Fruit fly (Drosophila melanogaster) whole organism, embryonic: Measurements from ENCODE around the gene CG5909.

Experiments
- Atf3 ChIP-seq: fragments of 200-800 bp; sonication (Bioruptor generic); optimal IDR thresholded peaks from 3 replicates; lab custom pipeline; 2016; ENCODE audit warnings: missing biosample characterization, missing genetic modification characterization
- Awh ChIP-seq: fragments of 200-800 bp; sonication (Bioruptor generic); IDR thresholded peaks from 2 replicates; pipeline ENCODE4, ENCODE4 v1.3.6; 2022; ENCODE audit warnings: missing biosample characterization, missing genetic modification characterization
- Blimp-1 ChIP-seq: fragments of 200-800 bp; sonication (Bioruptor generic); optimal IDR thresholded peaks from 3 replicates; lab custom pipeline; 2018; ENCODE audit warnings: missing biosample characterization, missing genetic modification characterization, mild to moderate bottlenecking, moderate library complexity, missing genetic modification reagents
- CG10366 ChIP-seq: fragments of 200-800 bp; sonication (Bioruptor generic); IDR thresholded peaks from 2 replicates; pipeline ENCODE4 v1.3.6; 2022; ENCODE audit warnings: missing biosample characterization, missing genetic modification characterization
- CG13894 ChIP-seq: fragments of 200-800 bp; sonication (Bioruptor generic); optimal IDR thresholded peaks from 3 replicates; lab custom pipeline; 2018; ENCODE audit warnings: missing biosample characterization, mild to moderate bottlenecking, missing genetic modification characterization, moderate library complexity
- CG15011 ChIP-seq: fragments of 200-800 bp; sonication (Bioruptor generic); optimal IDR thresholded peaks from 3 replicates; lab custom pipeline; 2018; ENCODE audit warnings: missing biosample characterization, mild to moderate bottlenecking, missing genetic modification characterization
- CG15601 ChIP-seq: fragments of 200-800 bp; sonication (Bioruptor generic); optimal IDR thresholded peaks from 3 replicates; lab custom pipeline; 2019; ENCODE audit warnings: missing biosample characterization, mild to moderate bottlenecking, missing genetic modification characterization, moderate library complexity
- CG16815 ChIP-seq: fragments of 200-800 bp; sonication (Bioruptor generic); optimal IDR thresholded peaks from 3 replicates; lab custom pipeline; 2017; ENCODE audit warnings: missing biosample characterization, mild to moderate bottlenecking, missing genetic modification characterization
- CG17361 ChIP-seq: fragments of 200-800 bp; sonication (Bioruptor generic); IDR thresholded peaks from 3 replicates; pipeline ENCODE4 v1.3.6; 2022; ENCODE audit warnings: missing biosample characterization, missing genetic modification characterization
- CG2116 ChIP-seq: fragments of 200-800 bp; sonication (Bioruptor generic); optimal IDR thresholded peaks from 3 replicates; lab custom pipeline; 2018; ENCODE audit warnings: missing biosample characterization, mild to moderate bottlenecking, missing genetic modification characterization
- CG31365 ChIP-seq: fragments of 200-800 bp; sonication (Bioruptor generic); optimal IDR thresholded peaks from 2 replicates; lab custom pipeline; 2018; ENCODE audit warnings: missing biosample characterization, mild to moderate bottlenecking, missing genetic modification characterization
- CG32772 ChIP-seq: fragments of 200-800 bp; sonication (Bioruptor generic); IDR thresholded peaks from 2 replicates; pipeline ENCODE4 v1.3.6; 2022; ENCODE audit warnings: missing biosample characterization, missing genetic modification characterization
- CG3281 ChIP-seq: fragments of 200-800 bp; sonication (Bioruptor generic); optimal IDR thresholded peaks from 3 replicates; lab custom pipeline; 2017; ENCODE audit warnings: missing biosample characterization, mild to moderate bottlenecking, missing genetic modification characterization
- CG6689 ChIP-seq: fragments of 200-800 bp; sonication (Bioruptor generic); IDR thresholded peaks from 2 replicates; pipeline ENCODE4 v1.3.6; 2022; ENCODE audit warnings: missing biosample characterization, missing genetic modification characterization
- CG8290 ChIP-seq, 3 experiments: fragments of 200-800 bp; sonication (Bioruptor generic); optimal IDR thresholded peaks; 2 replicates each; lab custom pipeline; 2016 to 2019; ENCODE audit warnings: missing biosample characterization in 3 of 3, missing genetic modification characterization in 3 of 3, mild to moderate bottlenecking in 2 of 3, moderate library complexity in 1 of 3
- CG8765 ChIP-seq: fragments of 200-800 bp; sonication (Bioruptor generic); IDR thresholded peaks from 2 replicates; pipeline ENCODE4 v1.3.6; 2022; ENCODE audit warnings: missing biosample characterization, missing genetic modification characterization
- CG8924 ChIP-seq: fragments of 200-800 bp; optimal IDR thresholded peaks from 3 replicates; lab custom pipeline; 2019; ENCODE audit warnings: missing biosample characterization, mild to moderate bottlenecking, missing genetic modification characterization, moderate library complexity
- CHES-1-like ChIP-seq: fragments of 200-800 bp; sonication (Bioruptor generic); optimal IDR thresholded peaks from 2 replicates; lab custom pipeline; 2016; ENCODE audit warnings: missing biosample characterization, missing genetic modification characterization
- Fer1 ChIP-seq: fragments of 200-800 bp; sonication (Bioruptor generic); optimal IDR thresholded peaks from 2 replicates; lab custom pipeline; 2017; ENCODE audit warnings: missing biosample characterization, mild to moderate bottlenecking, missing genetic modification characterization
- Fer3 ChIP-seq: fragments of 200-800 bp; sonication (Bioruptor generic); optimal IDR thresholded peaks from 2 replicates; lab custom pipeline; 2018; ENCODE audit warnings: missing biosample characterization, mild to moderate bottlenecking, missing genetic modification characterization, moderate library complexity
- HLH54F ChIP-seq: fragments of 200-800 bp; sonication (Bioruptor generic); optimal IDR thresholded peaks from 3 replicates; lab custom pipeline; 2016; ENCODE audit warnings: missing biosample characterization, missing genetic modification characterization
- Lhr ChIP-seq: fragments of 200-800 bp; sonication (Bioruptor generic); optimal IDR thresholded peaks from 3 replicates; lab custom pipeline; 2017; ENCODE audit warnings: mild to moderate bottlenecking, missing biosample characterization, missing genetic modification reagents, missing genetic modification characterization
- Mad ChIP-seq: fragments of 200-800 bp; sonication (Bioruptor generic); optimal IDR thresholded peaks from 2 replicates; lab custom pipeline; 2016; ENCODE audit warnings: missing biosample characterization, missing genetic modification characterization
- Mes4 ChIP-seq: fragments of 200-800 bp; sonication (Bioruptor generic); optimal IDR thresholded peaks from 2 replicates; lab custom pipeline; 2016; ENCODE audit warnings: missing biosample characterization, missing genetic modification characterization
- NfI ChIP-seq: fragments of 200-800 bp; sonication (Bioruptor generic); optimal IDR thresholded peaks from 3 replicates; lab custom pipeline; 2018; ENCODE audit warnings: missing biosample characterization, mild to moderate bottlenecking, missing genetic modification characterization, moderate library complexity
- Optix ChIP-seq: fragments of 200-800 bp; sonication (Bioruptor generic); IDR thresholded peaks from 3 replicates; pipeline ENCODE4 v1.3.6; 2022; ENCODE audit warnings: missing biosample characterization, missing genetic modification characterization
- PHDP ChIP-seq: fragments of 200-800 bp; sonication (Bioruptor generic); optimal IDR thresholded peaks from 3 replicates; lab custom pipeline; 2018; ENCODE audit warnings: missing biosample characterization, mild to moderate bottlenecking, missing genetic modification characterization, moderate library complexity
- Rfx ChIP-seq: fragments of 200-800 bp; sonication (Bioruptor generic); IDR thresholded peaks from 2 replicates; pipeline ENCODE4 v1.3.6; 2022; ENCODE audit warnings: missing biosample characterization, missing genetic modification characterization
- Six4 ChIP-seq: fragments of 200-800 bp; sonication (Bioruptor generic); optimal IDR thresholded peaks from 2 replicates; lab custom pipeline; 2016; ENCODE audit warnings: missing biosample characterization, missing genetic modification characterization
- Spps ChIP-seq: fragments of 200-800 bp; sonication (Bioruptor generic); optimal IDR thresholded peaks from 2 replicates; lab custom pipeline; 2018; ENCODE audit warnings: missing biosample characterization, mild to moderate bottlenecking, missing genetic modification characterization
- Trl ChIP-seq, 3 experiments: fragments of >200 bp in 2 of 3; fragments of 200-800 bp in 1 of 3; sonication (Bioruptor generic) in 1 of 3; optimal IDR thresholded peaks; 2 replicates in 1 of 3; 3 replicates in 2 of 3; lab custom pipeline; 2016 to 2017; ENCODE audit warnings: missing biosample characterization in 1 of 3, missing genetic modification characterization in 1 of 3
- ac ChIP-seq: fragments of 200-800 bp; sonication (Bioruptor generic); optimal IDR thresholded peaks from 3 replicates; lab custom pipeline; 2017; ENCODE audit warnings: missing biosample characterization, mild to moderate bottlenecking, missing genetic modification characterization
- aop ChIP-seq: fragments of 200-800 bp; sonication (Bioruptor generic); IDR thresholded peaks from 2 replicates; pipeline ENCODE4 v1.3.6; 2022; ENCODE audit warnings: missing biosample characterization, missing genetic modification characterization
- cg ChIP-seq: fragments of 200-800 bp; sonication (Bioruptor generic); optimal IDR thresholded peaks from 3 replicates; lab custom pipeline; 2019; ENCODE audit warnings: missing biosample characterization, mild to moderate bottlenecking, missing genetic modification characterization, moderate library complexity
- dan ChIP-seq: fragments of 200-800 bp; sonication (Bioruptor generic); IDR thresholded peaks from 2 replicates; pipeline ENCODE4 v1.3.6; 2022; ENCODE audit warnings: missing biosample characterization, missing genetic modification characterization
- dm ChIP-seq: fragments of 200-800 bp; sonication (Bioruptor generic); optimal IDR thresholded peaks from 3 replicates; lab custom pipeline; 2016; ENCODE audit warnings: missing biosample characterization, missing genetic modification characterization
- dmrt11E ChIP-seq: fragments of 200-800 bp; sonication (Bioruptor generic); optimal IDR thresholded peaks from 3 replicates; lab custom pipeline; 2018; ENCODE audit warnings: missing biosample characterization, mild to moderate bottlenecking, missing genetic modification characterization, moderate library complexity
- dysf ChIP-seq: fragments of 200-800 bp; sonication (Bioruptor generic); IDR thresholded peaks from 3 replicates; pipeline ENCODE4 v1.3.6; 2022; ENCODE audit warnings: missing biosample characterization, missing genetic modification characterization
- fu2 ChIP-seq: fragments of 200-800 bp; sonication (Bioruptor generic); optimal IDR thresholded peaks from 2 replicates; lab custom pipeline; 2016; ENCODE audit warnings: missing biosample characterization, missing genetic modification characterization
- gcm ChIP-seq: fragments of 200-800 bp; sonication (Bioruptor generic); optimal IDR thresholded peaks from 2 replicates; lab custom pipeline; 2019; ENCODE audit warnings: missing biosample characterization, mild to moderate bottlenecking, missing genetic modification characterization, moderate library complexity
- her ChIP-seq: fragments of 200-800 bp; sonication (Bioruptor generic); optimal IDR thresholded peaks from 2 replicates; lab custom pipeline; 2016; ENCODE audit warnings: missing biosample characterization, missing genetic modification characterization
- lilli ChIP-seq: fragments of 200-800 bp; sonication (Bioruptor generic); optimal IDR thresholded peaks from 3 replicates; lab custom pipeline; 2016; ENCODE audit warnings: missing biosample characterization, missing genetic modification characterization
- lov ChIP-seq, 2 experiments: fragments of 200-800 bp in 1 of 2; fragments of >200 bp in 1 of 2; sonication (Bioruptor generic) in 1 of 2; IDR thresholded peaks in 1 of 2; optimal IDR thresholded peaks in 1 of 2; 2 replicates in 1 of 2; 3 replicates in 1 of 2; pipeline versions ENCODE4 v1.3.6 to Lab custom; 2017 to 2022; ENCODE audit warnings: missing biosample characterization in 1 of 2, missing genetic modification characterization in 1 of 2
- nau ChIP-seq: fragments of 200-800 bp; sonication (Bioruptor generic); optimal IDR thresholded peaks from 3 replicates; lab custom pipeline; 2017; ENCODE audit warnings: missing biosample characterization, mild to moderate bottlenecking, missing genetic modification characterization, missing genetic modification reagents
- sens ChIP-seq: fragments of 200-800 bp; sonication (Bioruptor generic); peaks from one replicate; lab custom pipeline; 2016; ENCODE audit warnings: missing biosample characterization, missing genetic modification characterization
- ssp ChIP-seq: fragments of 200-800 bp; sonication (Bioruptor generic); IDR thresholded peaks from 2 replicates; pipeline ENCODE4 v1.3.6; 2022; ENCODE audit warnings: missing biosample characterization, missing genetic modification characterization
- tin ChIP-seq: fragments of 200-800 bp; sonication (Bioruptor generic); optimal IDR thresholded peaks from 3 replicates; lab custom pipeline; 2016; ENCODE audit warnings: missing biosample characterization, missing genetic modification characterization
- tna ChIP-seq: fragments of 200-800 bp; sonication (Bioruptor generic); IDR thresholded peaks from 2 replicates; pipeline ENCODE4 v1.3.6; 2022; ENCODE audit warnings: missing biosample characterization, missing genetic modification characterization; ENCODE audit not compliant: partially characterized antibody

Gene CG5909

DNA sequence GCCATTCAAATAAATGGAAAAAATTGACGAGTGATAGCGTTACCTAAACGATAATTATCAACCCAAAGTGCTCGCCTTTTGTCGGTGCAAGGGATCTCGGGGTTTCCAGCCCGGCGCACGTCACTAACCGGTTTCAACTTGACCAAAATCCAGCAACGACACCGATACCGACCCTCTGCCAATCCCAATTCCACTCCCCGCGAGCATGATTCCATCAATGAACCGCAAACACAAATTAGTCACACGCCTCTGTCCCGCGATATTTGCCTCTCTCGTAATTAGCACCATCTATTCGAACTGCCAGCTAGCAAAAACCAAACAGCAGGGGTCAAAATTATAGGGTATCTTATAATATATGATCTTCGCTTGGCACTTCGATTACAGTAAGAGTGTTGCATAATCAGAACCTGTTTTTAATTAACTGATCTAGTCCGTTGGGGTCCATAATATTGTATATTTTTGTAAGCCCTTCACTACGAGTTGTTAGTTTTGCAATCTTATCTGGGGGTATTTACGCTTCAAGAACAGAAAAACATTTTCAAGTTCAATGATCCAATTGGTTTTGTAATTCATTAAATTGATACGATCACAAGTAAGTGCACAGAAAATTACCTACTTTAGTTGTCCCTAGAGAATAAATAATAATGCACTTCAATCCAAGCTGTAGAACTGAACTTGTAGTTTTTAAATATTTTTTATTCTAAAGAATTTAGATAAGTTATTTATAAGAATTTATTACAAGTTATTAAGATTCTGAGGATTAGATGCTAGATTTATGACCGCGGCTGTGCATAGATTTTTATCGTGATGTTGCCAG lies 7.7 kb upstream of the CG5909 start (continued):
- TF ChIP-seq her (GFP tag; lab: Kevin White, UChicago) = no peak
- peak; percentile 21 for TF ChIP-seq CG15601 (tag; lab: Kevin White, UChicago)
- TF ChIP-seq nau (GFP tag; lab: Kevin White, UChicago) = no peak
- TF ChIP-seq Blimp-1 (GFP tag; lab: Kevin White, UChicago) = peak; percentile 12
- no peak; the same call in 1 of the 2 replicates for TF ChIP-seq CG10366
- TF ChIP-seq CG3281 (GFP tag; lab: Kevin White, UChicago) = peak; percentile 85
- TF ChIP-seq lov (optimal IDR thresholded peaks at IDR 0.05; lab: Kevin White, UChicago) = no peak
- TF ChIP-seq lov (GFP tag; IDR thresholded peaks at IDR 0.05; lab: Robert Waterston, UW) = no peak
- TF ChIP-seq cg (GFP tag; lab: Kevin White, UChicago) = no peak
- TF ChIP-seq dan (GFP tag; lab: Robert Waterston, UW) = no peak
- TF ChIP-seq Mes4 (GFP tag; lab: Kevin White, UChicago) = no peak
- no peak for TF ChIP-seq CG8290 (GFP tag; optimal IDR thresholded peaks at IDR 0.05; lab: Kevin White, UChicago)
- peak in 1 of 2 experiments; percentile 43 for TF ChIP-seq CG8290 (tag; optimal IDR thresholded peaks at IDR 0.05; lab: Kevin White, UChicago)
- peak; percentile 27 for TF ChIP-seq tin (GFP tag; lab: Kevin White, UChicago)
- peak; percentile 48 for TF ChIP-seq CHES-1-like
- TF ChIP-seq Mad (GFP tag; lab: Kevin White, UChicago) = no peak
- TF ChIP-seq Spps (tag; lab: Kevin White, UChicago) = peak; percentile 17
- peak; percentile 37 for TF ChIP-seq HLH54F (GFP tag; lab: Kevin White, UChicago)
- TF ChIP-seq dysf (GFP tag; lab: Robert Waterston, UW) = peak; percentile 59; the same call in 2 of the 3 replicates
- peak; percentile 38 for TF ChIP-seq Rfx (GFP tag; lab: Robert Waterston, UW)
- TF ChIP-seq CG6689 (GFP tag; lab: Robert Waterston, UW) = no peak
- no peak for TF ChIP-seq fu2 (GFP tag; lab: Kevin White, UChicago)
- TF ChIP-seq CG31365 (tag; lab: Kevin White, UChicago) = no peak
- TF ChIP-seq CG17361 = peak; percentile 81
- TF ChIP-seq dm (GFP tag; lab: Kevin White, UChicago) = no peak
- TF ChIP-seq dmrt11E = peak; percentile 9
- TF ChIP-seq CG2116 (GFP tag; lab: Kevin White, UChicago) = peak; percentile 10
- TF ChIP-seq aop (GFP tag; lab: Robert Waterston, UW) = no peak
- no peak for TF ChIP-seq tna (GFP tag; lab: Robert Waterston, UW)
- no peak for TF ChIP-seq Atf3 (GFP tag; lab: Kevin White, UChicago)
- peak; percentile 34 for TF ChIP-seq CG16815 (GFP tag; lab: Kevin White, UChicago)
- TF ChIP-seq CG13894 = peak; percentile 19
- no peak for TF ChIP-seq CG8765
- TF ChIP-seq ac (GFP tag; lab: Kevin White, UChicago) = no peak
- TF ChIP-seq Optix (GFP tag; lab: Robert Waterston, UW) = no peak
- TF ChIP-seq gcm (GFP tag; lab: Kevin White, UChicago) = no peak
- TF ChIP-seq Six4 = peak; percentile 29
- peak; percentile 70 for TF ChIP-seq CG8924 (tag; lab: Kevin White, UChicago)
- TF ChIP-seq sens (GFP tag; lab: Kevin White, UChicago) = peak; percentile 73
- TF ChIP-seq PHDP (tag; lab: Kevin White, UChicago) = peak; percentile 36
- peak; percentile 46 for TF ChIP-seq NfI
- no peak for TF ChIP-seq ssp (GFP tag; lab: Robert Waterston, UW)
- no peak for TF ChIP-seq Lhr
- peak; percentile 46 for TF ChIP-seq Fer1
- peak; percentile 16 for TF ChIP-seq Fer3 (tag; lab: Kevin White, UChicago)
- TF ChIP-seq CG15011 (GFP tag; lab: Kevin White, UChicago) = peak; percentile 26
- TF ChIP-seq Trl (optimal IDR thresholded peaks at IDR 0.05; lab: Kevin White, UChicago) = no peak
- no peak for TF ChIP-seq Trl (GFP tag; optimal IDR thresholded peaks at IDR 0.05; lab: Kevin White, UChicago)
- no peak for TF ChIP-seq CG32772 (GFP tag; lab: Robert Waterston, UW)
- peak; percentile 73 for TF ChIP-seq lilli
- TF ChIP-seq Awh (GFP tag; lab: Robert Waterston, UW) = peak; percentile 58; the same call in 1 of the 2 replicates
